Worm (Caenorhabditis elegans) whole organism, L3 larva: Measurements from ENCODE around the gene T05A8.8.
A peak's percentile ranks its signal among the peaks of the same experiment; 100 is the strongest.

ENCODE experiments used
- R02D3.7 ChIP-seq: fragments of 150-350 bp; optimal IDR thresholded peaks from 2 replicates; lab custom pipeline; 2014; ENCODE audit warnings: missing biosample characterization, missing genetic modification characterization
- ZK546.5 ChIP-seq: sonication (generic microtip); optimal IDR thresholded peaks from 2 replicates; lab custom pipeline; 2017; ENCODE audit warnings: missing biosample characterization, missing genetic modification characterization
- aly-2 ChIP-seq: fragments of 150-350 bp; optimal IDR thresholded peaks from 2 replicates; lab custom pipeline; 2014; ENCODE audit warnings: missing biosample characterization, missing genetic modification characterization
- ceh-16 ChIP-seq: sonication (generic microtip); optimal IDR thresholded peaks from 2 replicates; lab custom pipeline; 2017; ENCODE audit warnings: missing biosample characterization, missing genetic modification characterization
- ceh-82 ChIP-seq: fragments of 150-350 bp; optimal IDR thresholded peaks from 2 replicates; lab custom pipeline; 2014; ENCODE audit warnings: missing biosample characterization, missing genetic modification characterization
- ceh-9 ChIP-seq: sonication (generic microtip); optimal IDR thresholded peaks from 2 replicates; lab custom pipeline; 2018; ENCODE audit warnings: missing biosample characterization, missing genetic modification characterization
- egl-5 ChIP-seq: fragments of 150-350 bp; optimal IDR thresholded peaks from 2 replicates; lab custom pipeline; 2017; ENCODE audit warnings: missing biosample characterization, missing genetic modification reagents, missing genetic modification characterization, inconsistent platforms
- elt-3 ChIP-seq, 3 experiments: fragments of 150-350 bp in 1 of 3; sonication (generic microtip) in 2 of 3; optimal IDR thresholded peaks; 2 replicates in 2 of 3; 4 replicates in 1 of 3; lab custom pipeline; 2014 to 2017; ENCODE audit warnings: missing biosample characterization in 3 of 3, missing genetic modification characterization in 3 of 3
- eor-1 ChIP-seq, 2 experiments: fragments of 150-350 bp; optimal IDR thresholded peaks; 2 replicates each; lab custom pipeline; 2014 to 2018; ENCODE audit warnings: missing biosample characterization in 2 of 2, missing genetic modification characterization in 2 of 2
- fkh-10 ChIP-seq: sonication (generic microtip); optimal IDR thresholded peaks from 2 replicates; lab custom pipeline; 2017; ENCODE audit warnings: missing biosample characterization, missing genetic modification reagents, missing genetic modification characterization
- fkh-2 ChIP-seq: fragments of 150-350 bp; optimal IDR thresholded peaks from 2 replicates; lab custom pipeline; 2014; ENCODE audit warnings: missing biosample characterization, missing genetic modification reagents, missing genetic modification characterization
- jun-1 ChIP-seq: fragments of 150-350 bp; optimal IDR thresholded peaks from 2 replicates; lab custom pipeline; 2014; ENCODE audit warnings: missing biosample characterization, missing genetic modification reagents, missing genetic modification characterization
- lin-39 ChIP-seq: fragments of 150-350 bp; optimal IDR thresholded peaks from 2 replicates; lab custom pipeline; 2018; ENCODE audit warnings: missing biosample characterization, missing genetic modification reagents, missing genetic modification characterization
- lsy-12 ChIP-seq: sonication (generic microtip); optimal IDR thresholded peaks from 2 replicates; lab custom pipeline; 2016; ENCODE audit warnings: mild to moderate bottlenecking, missing genetic modification characterization, missing compliant biosample characterization
- mdl-1 ChIP-seq: fragments of 150-350 bp; optimal IDR thresholded peaks from 2 replicates; lab custom pipeline; 2014; ENCODE audit warnings: missing biosample characterization, missing genetic modification characterization
- mml-1 ChIP-seq: fragments of 150-350 bp; sonication (generic microtip); optimal IDR thresholded peaks from 3 replicates; lab custom pipeline; 2014; ENCODE audit warnings: missing biosample characterization, missing genetic modification characterization
- nfya-1 ChIP-seq: sonication (generic microtip); optimal IDR thresholded peaks from 2 replicates; lab custom pipeline; 2017; ENCODE audit warnings: missing genetic modification characterization, mild to moderate bottlenecking, missing compliant biosample characterization, antibody characterized with exemption, moderate library complexity; ENCODE audit not compliant: insufficient read depth
- nhr-11 ChIP-seq: fragments of 150-350 bp; optimal IDR thresholded peaks from 2 replicates; lab custom pipeline; 2014; ENCODE audit warnings: missing biosample characterization, missing genetic modification characterization
- nhr-237 ChIP-seq: fragments of 150-350 bp; optimal IDR thresholded peaks from 2 replicates; lab custom pipeline; 2014; ENCODE audit warnings: missing biosample characterization, missing genetic modification characterization
- nhr-25 ChIP-seq: sonication (generic microtip); optimal IDR thresholded peaks from 2 replicates; lab custom pipeline; 2017; ENCODE audit warnings: missing biosample characterization, missing genetic modification characterization
- nhr-28 ChIP-seq: fragments of 150-350 bp; optimal IDR thresholded peaks from 2 replicates; lab custom pipeline; 2014; ENCODE audit warnings: missing biosample characterization, missing genetic modification characterization
- nhr-43 ChIP-seq: sonication (generic microtip); optimal IDR thresholded peaks from 2 replicates; lab custom pipeline; 2016; ENCODE audit warnings: mild to moderate bottlenecking, missing genetic modification characterization, missing compliant biosample characterization; ENCODE audit not compliant: poor library complexity, severe bottlenecking
- nhr-67 ChIP-seq: fragments of 150-350 bp; optimal IDR thresholded peaks from 2 replicates; lab custom pipeline; 2014; ENCODE audit warnings: missing biosample characterization, missing genetic modification characterization
- nhr-76 ChIP-seq: fragments of 150-350 bp; sonication (generic microtip); optimal IDR thresholded peaks from 5 replicates; lab custom pipeline; 2014; ENCODE audit warnings: missing biosample characterization, missing genetic modification characterization
- pha-4 ChIP-seq: fragments of 150-350 bp; optimal IDR thresholded peaks from 2 replicates; lab custom pipeline; 2014; ENCODE audit warnings: missing biosample characterization, missing genetic modification reagents, missing genetic modification characterization
- pqm-1 ChIP-seq: fragments of 150-350 bp; optimal IDR thresholded peaks from 2 replicates; lab custom pipeline; 2017; ENCODE audit warnings: missing biosample characterization, missing genetic modification characterization, inconsistent platforms
- sea-2 ChIP-seq: fragments of 150-350 bp; sonication (generic microtip); optimal IDR thresholded peaks from 4 replicates; lab custom pipeline; 2014; ENCODE audit warnings: missing biosample characterization, missing genetic modification reagents, missing genetic modification characterization
- snpc-4 ChIP-seq: fragments of 150-350 bp; optimal IDR thresholded peaks from 2 replicates; lab custom pipeline; 2014; ENCODE audit warnings: missing biosample characterization, missing genetic modification characterization
- unc-39 ChIP-seq: sonication (generic microtip); optimal IDR thresholded peaks from 4 replicates; lab custom pipeline; 2017; ENCODE audit warnings: missing biosample characterization, missing genetic modification characterization
- zag-1 ChIP-seq: fragments of 150-350 bp; optimal IDR thresholded peaks from 2 replicates; lab custom pipeline; 2014; ENCODE audit warnings: missing biosample characterization, missing genetic modification characterization
- ztf-11 ChIP-seq: fragments of 150-350 bp; optimal IDR thresholded peaks from 2 replicates; lab custom pipeline; 2014; ENCODE audit warnings: missing biosample characterization, missing genetic modification characterization
- ztf-4 ChIP-seq: fragments of 150-350 bp; optimal IDR thresholded peaks from 2 replicates; lab custom pipeline; 2014; ENCODE audit warnings: missing biosample characterization, missing genetic modification characterization

The T05A8.8 gene

DNA sequence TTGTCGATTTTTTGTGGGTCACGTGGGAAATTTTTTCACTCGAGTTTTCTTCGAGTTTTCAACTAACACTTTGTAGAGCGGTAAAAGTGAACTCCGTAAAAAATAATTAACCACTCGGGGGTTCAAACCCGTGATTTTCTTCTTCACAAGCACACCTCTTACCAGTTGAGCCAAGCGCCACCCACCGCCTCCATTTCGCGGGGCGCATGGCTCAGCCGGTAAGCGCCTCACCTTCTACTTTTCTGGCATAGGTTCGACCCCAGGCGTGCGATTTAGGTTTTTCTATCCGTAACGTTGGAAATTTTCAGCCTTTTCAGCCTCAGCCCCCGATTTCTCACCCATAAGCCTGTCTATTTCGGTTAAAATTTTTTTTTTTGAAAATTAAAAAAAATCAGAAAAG is 14.5 kb upstream of the T05A8.8 start:
- TF ChIP-seq ceh-16: no peak
- no peak for TF ChIP-seq R02D3.7 (tag; lab: Kevin White, UChicago)
- no peak for TF ChIP-seq sea-2 (GFP tag; lab: Kevin White, UChicago)
- TF ChIP-seq fkh-2: no peak
- TF ChIP-seq jun-1 (tag; lab: Kevin White, UChicago): no peak
- no peak for TF ChIP-seq pha-4 (tag; lab: Kevin White, UChicago)
- no peak for TF ChIP-seq mdl-1 (tag; lab: Kevin White, UChicago)
- TF ChIP-seq mml-1 (tag; lab: Kevin White, UChicago): no peak
- no peak for TF ChIP-seq nhr-76
- no peak for TF ChIP-seq zag-1
- no peak for TF ChIP-seq ztf-4 (tag; lab: Kevin White, UChicago)
- no peak for TF ChIP-seq lsy-12
- TF ChIP-seq lin-39 (tag; lab: Kevin White, UChicago): no peak
- no peak for TF ChIP-seq egl-5 (tag; lab: Kevin White, UChicago)
- TF ChIP-seq elt-3 (tag; optimal IDR thresholded peaks at IDR 0.05; lab: Kevin White, UChicago): no peak
- TF ChIP-seq pqm-1 (tag; lab: Kevin White, UChicago): no peak
- TF ChIP-seq, all 47 proteins: peak for 0

ce11 chrII:2725561-2725960 is 10.9 kb upstream of the T05A8.8 start, which contains the start of the genes T05A8.11 and nep-2:
Gene T05A8.11 (minus strand): TSS chrII:2725661.
Gene nep-2 (minus strand): TSS chrII:2725752.
- TF ChIP-seq ceh-82 (tag; lab: Kevin White, UChicago): no peak
- TF ChIP-seq jun-1 (tag; lab: Kevin White, UChicago): no peak
- no peak for TF ChIP-seq sea-2 (GFP tag; lab: Kevin White, UChicago)
- TF ChIP-seq mml-1 (tag; lab: Kevin White, UChicago): no peak
- no peak for TF ChIP-seq lsy-12
- no peak for TF ChIP-seq lin-39 (tag; lab: Kevin White, UChicago)
- no peak for TF ChIP-seq nhr-43 (tag; lab: Kevin White, UChicago)
- TF ChIP-seq ceh-9: no peak
- TF ChIP-seq fkh-10 (GFP tag; lab: Kevin White, UChicago): no peak
- TF ChIP-seq pha-4 (tag; lab: Kevin White, UChicago): no peak
- no peak for TF ChIP-seq mdl-1 (tag; lab: Kevin White, UChicago)

ce11 chrII:2726774-2727173 is 9.7 kb upstream of the T05A8.8 start:
- no peak for TF ChIP-seq zag-1
- TF ChIP-seq unc-39 (tag; lab: Kevin White, UChicago): no peak
- TF ChIP-seq nhr-25 (tag; lab: Kevin White, UChicago): no peak
- no peak for TF ChIP-seq mml-1 (tag; lab: Kevin White, UChicago)
- no peak for TF ChIP-seq snpc-4 (tag; lab: Kevin White, UChicago)
- TF ChIP-seq sea-2 (GFP tag; lab: Kevin White, UChicago): no peak
- no peak for TF ChIP-seq nhr-43 (tag; lab: Kevin White, UChicago)
- TF ChIP-seq egl-5 (tag; lab: Kevin White, UChicago): no peak
- no peak for TF ChIP-seq nfya-1 (tag; lab: Kevin White, UChicago)
- no peak for TF ChIP-seq lsy-12
- TF ChIP-seq elt-3 (tag; optimal IDR thresholded peaks at IDR 0.05; lab: Kevin White, UChicago): no peak
- TF ChIP-seq pqm-1 (tag; lab: Kevin White, UChicago): no peak
- no peak for TF ChIP-seq nhr-67
- TF ChIP-seq nhr-11 (tag; lab: Kevin White, UChicago): no peak
- TF ChIP-seq, all 47 proteins: peak for 0

DNA sequence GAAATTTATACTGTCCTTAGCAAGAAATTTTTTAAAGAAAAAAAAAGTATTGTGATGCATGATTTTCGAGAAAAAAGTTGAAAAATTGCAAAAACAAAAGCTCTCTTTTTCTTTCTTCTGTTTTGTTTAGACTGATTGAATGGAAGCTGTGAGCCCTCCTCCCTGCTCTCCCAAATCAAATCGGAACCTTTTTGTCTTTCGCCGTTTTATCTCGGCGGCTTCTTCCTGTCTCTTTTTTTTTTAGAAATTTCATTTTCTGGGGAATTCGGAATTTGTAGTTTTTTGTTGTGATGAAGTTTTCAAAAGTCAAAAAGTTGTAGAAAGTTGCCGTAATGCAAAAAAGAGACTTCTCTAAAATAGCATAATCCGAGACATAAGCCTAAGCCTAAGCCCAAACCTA is 5.8 kb upstream of the T05A8.8 start:
- TF ChIP-seq fkh-10 (GFP tag; lab: Kevin White, UChicago): peak; percentile 61
- TF ChIP-seq nhr-28 (tag; lab: Kevin White, UChicago): no peak
- no peak for TF ChIP-seq eor-1 (tag; optimal IDR thresholded peaks at IDR 0.05; lab: Kevin White, UChicago)

DNA sequence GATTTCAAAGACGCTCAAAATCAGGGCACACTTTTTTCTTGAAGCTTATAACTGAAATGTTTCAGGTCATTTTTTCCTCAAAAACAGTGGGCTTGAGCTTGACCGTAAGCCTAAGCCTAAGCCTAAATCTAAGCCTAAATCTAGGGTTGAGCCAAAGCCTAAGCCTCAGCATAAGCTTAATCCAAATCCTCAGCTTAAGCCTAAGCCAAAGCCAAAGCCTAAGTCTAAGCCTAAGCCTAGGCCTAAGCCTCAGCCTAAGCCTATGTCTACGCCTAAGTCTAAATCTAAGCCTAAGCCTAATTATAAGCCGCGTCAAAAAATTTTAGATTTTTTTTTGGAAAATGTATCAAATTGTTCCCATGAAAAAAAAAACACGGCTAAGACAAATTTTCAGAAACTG is 2.2 kb upstream of the T05A8.8 start:
- TF ChIP-seq ZK546.5: no peak
- TF ChIP-seq unc-39 (tag; lab: Kevin White, UChicago): no peak
- TF ChIP-seq aly-2 (tag; lab: Kevin White, UChicago): no peak
- TF ChIP-seq elt-3 (tag; optimal IDR thresholded peaks at IDR 0.05; lab: Kevin White, UChicago): no peak
- no peak for TF ChIP-seq lin-39 (tag; lab: Kevin White, UChicago)
- no peak for TF ChIP-seq nhr-237 (tag; lab: Kevin White, UChicago)
- no peak for TF ChIP-seq ztf-11
